Fruit fly (Drosophila melanogaster) whole organism, embryonic: Measurements from ENCODE around the gene CG8149.

ENCODE experiments used
- Abd-B ChIP-seq: fragments of 200-800 bp; sonication (Bioruptor generic); optimal IDR thresholded peaks from 2 replicates; lab custom pipeline; 2018; ENCODE audit warnings: missing biosample characterization, mild to moderate bottlenecking, missing genetic modification characterization, moderate library complexity
- B-H1 ChIP-seq: fragments of 200-800 bp; sonication (Bioruptor generic); IDR thresholded peaks from 3 replicates; pipeline ENCODE4 v1.3.6; 2022; ENCODE audit warnings: missing biosample characterization, missing genetic modification characterization
- CG10267 ChIP-seq: fragments of 200-800 bp; sonication (Bioruptor generic); optimal IDR thresholded peaks from 2 replicates; lab custom pipeline; 2018; ENCODE audit warnings: missing biosample characterization, mild to moderate bottlenecking, missing genetic modification characterization, moderate library complexity
- CG10565 ChIP-seq: fragments of 200-800 bp; sonication (Bioruptor generic); optimal IDR thresholded peaks from 3 replicates; lab custom pipeline; 2016; ENCODE audit warnings: missing biosample characterization, mild to moderate bottlenecking, missing genetic modification characterization
- CG10979 ChIP-seq: fragments of 200-800 bp; sonication (Bioruptor generic); optimal IDR thresholded peaks from 2 replicates; lab custom pipeline; 2018; ENCODE audit warnings: missing biosample characterization, mild to moderate bottlenecking, missing genetic modification characterization, moderate library complexity
- CG11085 ChIP-seq: fragments of 200-800 bp; sonication (Bioruptor generic); IDR thresholded peaks from 2 replicates; pipeline ENCODE4 v1.3.6; 2022; ENCODE audit warnings: missing biosample characterization, missing genetic modification characterization
- CG11247 ChIP-seq: fragments of 200-800 bp; sonication (Bioruptor generic); IDR thresholded peaks from 2 replicates; pipeline ENCODE4 v1.3.6; 2022; ENCODE audit warnings: missing biosample characterization, missing genetic modification characterization
- CG14014 ChIP-seq: fragments of 200-800 bp; sonication (Bioruptor generic); IDR thresholded peaks from 2 replicates; pipeline ENCODE4 v1.3.6; 2022; ENCODE audit warnings: missing biosample characterization, missing genetic modification characterization
- CG1529 ChIP-seq: fragments of 200-800 bp; sonication (Bioruptor generic); optimal IDR thresholded peaks from 3 replicates; lab custom pipeline; 2018; ENCODE audit warnings: missing biosample characterization, missing genetic modification characterization
- CG15696 ChIP-seq: fragments of 200-800 bp; sonication (Bioruptor generic); optimal IDR thresholded peaks from 2 replicates; lab custom pipeline; 2019; ENCODE audit warnings: missing biosample characterization, mild to moderate bottlenecking, missing genetic modification characterization, moderate library complexity
- CG1603 ChIP-seq: fragments of 200-800 bp; sonication (Bioruptor generic); optimal IDR thresholded peaks from 2 replicates; lab custom pipeline; 2019; ENCODE audit warnings: missing biosample characterization, mild to moderate bottlenecking, missing genetic modification characterization, moderate library complexity
- CG17186 ChIP-seq: fragments of 200-800 bp; sonication (Bioruptor generic); optimal IDR thresholded peaks from 3 replicates; lab custom pipeline; 2017; ENCODE audit warnings: missing biosample characterization, missing genetic modification reagents, missing genetic modification characterization
- CG31365 ChIP-seq: fragments of 200-800 bp; sonication (Bioruptor generic); optimal IDR thresholded peaks from 2 replicates; lab custom pipeline; 2018; ENCODE audit warnings: missing biosample characterization, mild to moderate bottlenecking, missing genetic modification characterization
- CG31388 ChIP-seq: fragments of 200-800 bp; sonication (Bioruptor generic); optimal IDR thresholded peaks from 2 replicates; lab custom pipeline; 2016; ENCODE audit warnings: missing biosample characterization, missing genetic modification characterization
- CG33213 ChIP-seq: fragments of 200-800 bp; sonication (Bioruptor generic); optimal IDR thresholded peaks from 3 replicates; lab custom pipeline; 2016; ENCODE audit warnings: missing biosample characterization, missing genetic modification characterization
- CG7786 ChIP-seq: fragments of 200-800 bp; sonication (Bioruptor generic); optimal IDR thresholded peaks from 2 replicates; lab custom pipeline; 2016; ENCODE audit warnings: missing biosample characterization, missing genetic modification characterization
- CG8281 ChIP-seq: fragments of 200-800 bp; sonication (Bioruptor generic); optimal IDR thresholded peaks from 2 replicates; lab custom pipeline; 2018; ENCODE audit warnings: missing biosample characterization, mild to moderate bottlenecking, missing genetic modification characterization, moderate library complexity
- CG8924 ChIP-seq: fragments of 200-800 bp; optimal IDR thresholded peaks from 3 replicates; lab custom pipeline; 2019; ENCODE audit warnings: missing biosample characterization, mild to moderate bottlenecking, missing genetic modification characterization, moderate library complexity
- CG9609 ChIP-seq: fragments of 200-800 bp; sonication (Bioruptor generic); optimal IDR thresholded peaks from 3 replicates; lab custom pipeline; 2016; ENCODE audit warnings: missing biosample characterization, missing genetic modification characterization
- CG9876 ChIP-seq: fragments of 200-800 bp; sonication (Bioruptor generic); optimal IDR thresholded peaks from 2 replicates; lab custom pipeline; 2016; ENCODE audit warnings: missing biosample characterization, missing genetic modification characterization
- D ChIP-seq, 2 experiments: fragments of 200-800 bp in 1 of 2; fragments of >200 bp in 1 of 2; sonication (Bioruptor generic) in 1 of 2; optimal IDR thresholded peaks; 2 replicates in 1 of 2; 3 replicates in 1 of 2; lab custom pipeline; 2017; ENCODE audit warnings: mild to moderate bottlenecking in 1 of 2, missing biosample characterization in 1 of 2, missing genetic modification characterization in 1 of 2, missing genetic modification reagents in 1 of 2
- Dp ChIP-seq: fragments of 200-800 bp; sonication (Bioruptor generic); optimal IDR thresholded peaks from 2 replicates; lab custom pipeline; 2018; ENCODE audit warnings: missing biosample characterization, mild to moderate bottlenecking, missing genetic modification characterization, moderate library complexity
- Fer1 ChIP-seq: fragments of 200-800 bp; sonication (Bioruptor generic); optimal IDR thresholded peaks from 2 replicates; lab custom pipeline; 2017; ENCODE audit warnings: missing biosample characterization, mild to moderate bottlenecking, missing genetic modification characterization
- Mad ChIP-seq: fragments of 200-800 bp; sonication (Bioruptor generic); optimal IDR thresholded peaks from 2 replicates; lab custom pipeline; 2016; ENCODE audit warnings: missing biosample characterization, missing genetic modification characterization
- Scr ChIP-seq: fragments of 200-800 bp; sonication (Bioruptor generic); IDR thresholded peaks from 2 replicates; pipeline ENCODE4 v1.3.6; 2022; ENCODE audit warnings: missing biosample characterization, missing genetic modification characterization; ENCODE audit not compliant: partially characterized antibody
- Six4 ChIP-seq: fragments of 200-800 bp; sonication (Bioruptor generic); optimal IDR thresholded peaks from 2 replicates; lab custom pipeline; 2016; ENCODE audit warnings: missing biosample characterization, missing genetic modification characterization
- Sox102F ChIP-seq: fragments of 200-800 bp; sonication (Bioruptor generic); optimal IDR thresholded peaks from 2 replicates; lab custom pipeline; 2018; ENCODE audit warnings: missing biosample characterization, mild to moderate bottlenecking, missing genetic modification characterization, moderate library complexity
- Ssrp ChIP-seq: fragments of 200-800 bp; sonication (Bioruptor generic); optimal IDR thresholded peaks from 2 replicates; lab custom pipeline; 2018; ENCODE audit warnings: missing biosample characterization, mild to moderate bottlenecking, missing genetic modification characterization, moderate library complexity
- TFAM ChIP-seq: fragments of 200-800 bp; sonication (Bioruptor generic); optimal IDR thresholded peaks from 2 replicates; lab custom pipeline; 2017; ENCODE audit warnings: missing biosample characterization, missing genetic modification characterization, inconsistent platforms
- Trl ChIP-seq, 3 experiments: fragments of >200 bp in 2 of 3; fragments of 200-800 bp in 1 of 3; sonication (Bioruptor generic) in 1 of 3; optimal IDR thresholded peaks; 2 replicates in 1 of 3; 3 replicates in 2 of 3; lab custom pipeline; 2016 to 2017; ENCODE audit warnings: missing biosample characterization in 1 of 3, missing genetic modification characterization in 1 of 3
- Vsx1 ChIP-seq: fragments of 200-800 bp; sonication (Bioruptor generic); optimal IDR thresholded peaks from 2 replicates; lab custom pipeline; 2017; ENCODE audit warnings: missing biosample characterization, mild to moderate bottlenecking, missing genetic modification characterization, missing genetic modification reagents
- chif ChIP-seq, 2 experiments: fragments of 200-800 bp; sonication (Bioruptor generic); optimal IDR thresholded peaks; 3 replicates each; lab custom pipeline; 2016; ENCODE audit warnings: missing biosample characterization in 2 of 2, missing genetic modification characterization in 2 of 2
- cwo ChIP-seq: fragments of 200-800 bp; sonication (Bioruptor generic); optimal IDR thresholded peaks from 3 replicates; lab custom pipeline; 2017; ENCODE audit warnings: missing biosample characterization, missing genetic modification characterization, mild to moderate bottlenecking, moderate library complexity, missing genetic modification reagents
- esg ChIP-seq: fragments of 200-800 bp; sonication (Bioruptor generic); conservative IDR thresholded peaks from 2 replicates; pipeline ENCODE4 v1.3.6; 2022; ENCODE audit warnings: missing biosample characterization, missing genetic modification characterization
- mam ChIP-seq: fragments of 200-800 bp; sonication (Bioruptor generic); optimal IDR thresholded peaks from 3 replicates; lab custom pipeline; 2016; ENCODE audit warnings: missing biosample characterization, missing genetic modification characterization
- odd ChIP-seq: fragments of 200-800 bp; sonication (Bioruptor generic); optimal IDR thresholded peaks from 2 replicates; lab custom pipeline; 2017; ENCODE audit warnings: missing biosample characterization, mild to moderate bottlenecking, missing genetic modification characterization
- pum ChIP-seq: fragments of 200-800 bp; sonication (Bioruptor generic); optimal IDR thresholded peaks from 2 replicates; lab custom pipeline; 2016; ENCODE audit warnings: missing biosample characterization, missing genetic modification characterization
- scrt ChIP-seq: fragments of 200-800 bp; sonication (Bioruptor generic); optimal IDR thresholded peaks from 2 replicates; lab custom pipeline; 2018; ENCODE audit warnings: missing biosample characterization, mild to moderate bottlenecking, missing genetic modification characterization, moderate library complexity
- tio ChIP-seq: fragments of 200-800 bp; sonication (Bioruptor generic); optimal IDR thresholded peaks from 2 replicates; lab custom pipeline; 2017; ENCODE audit warnings: missing biosample characterization, missing genetic modification characterization, inconsistent platforms
- ttk ChIP-seq: fragments of 200-800 bp; sonication (Bioruptor generic); IDR thresholded peaks from 2 replicates; pipeline ENCODE4 v2.1.2; 2022; ENCODE audit warnings: missing biosample characterization, missing genetic modification characterization
- zen2 ChIP-seq: fragments of 200-800 bp; sonication (Bioruptor generic); IDR thresholded peaks from 3 replicates; pipeline ENCODE4 v1.3.6; 2022; ENCODE audit warnings: missing biosample characterization, missing genetic modification characterization; ENCODE audit not compliant: partially characterized antibody

The CG8149 gene

dm6 chr3R:9515860-9516344, 11.4 kb downstream of the CG8149 start, which contains the start of the genes mRpL47, CG8176 and Kdm3 (continued):
- TF ChIP-seq CG10565, result no peak
- no peak for TF ChIP-seq CG14014 (GFP tag; lab: Robert Waterston, UW)
- TF ChIP-seq CG1529 (GFP tag; lab: Kevin White, UChicago), result no peak
- peak; percentile 50 for TF ChIP-seq CG10979 (tag; lab: Kevin White, UChicago)
- no peak for TF ChIP-seq CG31388 (GFP tag; lab: Kevin White, UChicago)
- TF ChIP-seq cwo (GFP tag; lab: Kevin White, UChicago), result no peak
- peak; percentile 51 for TF ChIP-seq Fer1 (GFP tag; lab: Kevin White, UChicago)
- TF ChIP-seq D (optimal IDR thresholded peaks at IDR 0.05; lab: Kevin White, UChicago), result no peak
- no peak for TF ChIP-seq D (GFP tag; optimal IDR thresholded peaks at IDR 0.05; lab: Kevin White, UChicago)
- TF ChIP-seq CG15696 (tag; lab: Kevin White, UChicago), result peak; percentile 51
- peak; percentile 42 for TF ChIP-seq scrt (GFP tag; lab: Kevin White, UChicago)
- peak; percentile 86 for TF ChIP-seq CG9876
- TF ChIP-seq CG8924 (tag; lab: Kevin White, UChicago), result peak; percentile 71
- peak; percentile 70 for TF ChIP-seq CG10267 (tag; lab: Kevin White, UChicago)
- TF ChIP-seq CG11247 (GFP tag; lab: Robert Waterston, UW), result no peak
- TF ChIP-seq CG11085 (GFP tag; lab: Robert Waterston, UW), result no peak
- peak; percentile 97 for TF ChIP-seq Abd-B (GFP tag; lab: Kevin White, UChicago)
- no peak for TF ChIP-seq Trl (optimal IDR thresholded peaks at IDR 0.05; lab: Kevin White, UChicago)
- TF ChIP-seq Trl (GFP tag; optimal IDR thresholded peaks at IDR 0.05; lab: Kevin White, UChicago), result peak; percentile 79
- TF ChIP-seq ttk, result no peak
- no peak for TF ChIP-seq zen2 (GFP tag; lab: Robert Waterston, UW)
- TF ChIP-seq TFAM, result no peak
- TF ChIP-seq CG8281 (tag; lab: Kevin White, UChicago), result no peak
- TF ChIP-seq odd (GFP tag; lab: Kevin White, UChicago), result no peak
- peak; percentile 90 for TF ChIP-seq mam (GFP tag; lab: Kevin White, UChicago)
- TF ChIP-seq CG17186 (GFP tag; lab: Kevin White, UChicago), result peak; percentile 97
- TF ChIP-seq Vsx1, result no peak
- TF ChIP-seq Mad (GFP tag; lab: Kevin White, UChicago), result peak; percentile 66
- TF ChIP-seq CG31365 (tag; lab: Kevin White, UChicago), result no peak
- TF ChIP-seq pum (GFP tag; lab: Kevin White, UChicago), result peak; percentile 79
- no peak for TF ChIP-seq Six4
- peak; percentile 87 for TF ChIP-seq CG33213 (GFP tag; lab: Kevin White, UChicago)
- TF ChIP-seq CG7786 (GFP tag; lab: Kevin White, UChicago), result peak; percentile 72
- TF ChIP-seq CG9609, result peak; percentile 60
- peak; percentile 94 for TF ChIP-seq CG1603 (tag; lab: Kevin White, UChicago)
- TF ChIP-seq B-H1 (GFP tag; lab: Robert Waterston, UW), result no peak
- TF ChIP-seq Ssrp, result peak; percentile 16
- TF ChIP-seq chif (GFP tag; optimal IDR thresholded peaks at IDR 0.05; lab: Kevin White, UChicago), result peak; percentile 53 to 60
- TF ChIP-seq esg, result no peak
- TF ChIP-seq Sox102F (GFP tag; lab: Kevin White, UChicago), result no peak
- TF ChIP-seq Scr, result no peak
- no peak for TF ChIP-seq tio (GFP tag; lab: Kevin White, UChicago)
- TF ChIP-seq Dp (GFP tag; lab: Kevin White, UChicago), result peak; percentile 69
